Worm (Caenorhabditis elegans) whole organism, L4/young adult: ENCODE data around the gene sel-8.

Experiments
- dao-5 ChIP-seq: sonication (generic microtip); optimal IDR thresholded peaks from 2 replicates; lab custom pipeline; 2016; ENCODE audit warnings: missing genotype, missing genetic modification characterization, moderate library complexity, missing compliant biosample characterization
- him-1 ChIP-seq: sonication (generic microtip); optimal IDR thresholded peaks from 2 replicates; lab custom pipeline; 2016; ENCODE audit warnings: missing genotype, missing genetic modification reagents, missing genetic modification characterization, missing compliant biosample characterization

DNA sequence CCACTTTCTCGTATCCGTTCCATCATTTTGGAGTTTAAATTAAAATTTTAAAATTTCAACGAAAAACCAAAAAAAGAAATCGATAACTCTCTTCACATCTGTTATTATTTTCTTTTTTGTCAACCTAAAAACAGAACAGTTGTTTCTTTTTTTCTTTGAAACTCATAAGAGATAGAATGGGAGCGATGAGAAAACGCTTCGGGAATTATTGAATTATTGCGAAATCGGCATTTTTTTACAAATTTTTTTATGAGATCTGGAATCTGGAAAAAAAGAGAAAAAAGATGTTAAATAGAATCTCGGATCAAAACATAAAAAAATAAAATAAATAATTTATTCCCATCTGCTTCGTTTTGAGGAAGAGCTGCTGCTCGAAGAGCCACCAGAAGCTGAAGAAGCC is 30.5 kb upstream of the sel-8 start, which contains the start of gene C46F11.5:
- TF ChIP-seq dao-5 (tag; lab: Kevin White, UChicago) (no peak), him-1 (tag; lab: Kevin White, UChicago) (no peak)
